Fruit fly (Drosophila melanogaster) whole organism, embryonic: ENCODE measurements around the gene CG6511.
A peak's percentile ranks its signal among the peaks of the same experiment; 100 is the strongest.

Experiments
- Ada2b ChIP-seq: fragments of 200-800 bp; sonication (Bioruptor generic); IDR thresholded peaks from 2 replicates; pipeline ENCODE4 v1.3.6; 2022; ENCODE audit warnings: missing biosample characterization, missing genetic modification characterization
- Antp ChIP-seq: fragments of 200-800 bp; sonication (Bioruptor generic); optimal IDR thresholded peaks from 3 replicates; lab custom pipeline; 2016; ENCODE audit warnings: missing biosample characterization, missing genetic modification characterization
- Atf6 ChIP-seq: fragments of 200-800 bp; sonication (Bioruptor generic); IDR thresholded peaks from 2 replicates; pipeline ENCODE4 v1.3.6; 2022; ENCODE audit warnings: missing biosample characterization, missing genetic modification characterization
- CG10959 ChIP-seq: fragments of 200-800 bp; sonication (Bioruptor generic); IDR thresholded peaks from 2 replicates; pipeline ENCODE4 v1.3.6; 2022; ENCODE audit warnings: missing biosample characterization, missing genetic modification characterization
- CG11093 ChIP-seq: fragments of 200-800 bp; sonication (Bioruptor generic); IDR thresholded peaks from 3 replicates; pipeline ENCODE4 v1.3.6; 2022; ENCODE audit warnings: missing biosample characterization, missing genetic modification characterization
- CG11560 ChIP-seq: fragments of 200-800 bp; sonication (Bioruptor generic); IDR thresholded peaks from 3 replicates; pipeline ENCODE4 v1.3.6; 2022; ENCODE audit warnings: missing biosample characterization, missing genetic modification characterization
- CG1233 ChIP-seq: fragments of 200-800 bp; sonication (Bioruptor generic); optimal IDR thresholded peaks from 4 replicates; lab custom pipeline; 2018; ENCODE audit warnings: missing biosample characterization, mild to moderate bottlenecking, missing genetic modification characterization
- CG14667 ChIP-seq: fragments of 200-800 bp; sonication (Bioruptor generic); IDR thresholded peaks from 2 replicates; pipeline ENCODE4 v1.3.6; 2022; ENCODE audit warnings: missing biosample characterization, missing genetic modification characterization
- CG15073 ChIP-seq: fragments of 200-800 bp; sonication (Bioruptor generic); optimal IDR thresholded peaks from 2 replicates; lab custom pipeline; 2016; ENCODE audit warnings: missing biosample characterization, missing genetic modification characterization
- CG17612 ChIP-seq: fragments of 200-800 bp; sonication (Bioruptor generic); IDR thresholded peaks from 2 replicates; pipeline ENCODE4 v1.3.6; 2022; ENCODE audit warnings: missing biosample characterization, missing genetic modification characterization
- CG17802 ChIP-seq: fragments of 200-800 bp; sonication (Bioruptor generic); optimal IDR thresholded peaks from 2 replicates; lab custom pipeline; 2018; ENCODE audit warnings: missing biosample characterization, mild to moderate bottlenecking, missing genetic modification characterization, moderate library complexity
- CG1832 ChIP-seq: fragments of 200-800 bp; sonication (Bioruptor generic); optimal IDR thresholded peaks from 2 replicates; lab custom pipeline; 2017; ENCODE audit warnings: missing biosample characterization, mild to moderate bottlenecking, missing genetic modification characterization, inconsistent platforms
- CG34224 ChIP-seq: fragments of 200-800 bp; sonication (Bioruptor generic); IDR thresholded peaks from 3 replicates; pipeline ENCODE4 v1.3.6; 2022; ENCODE audit warnings: missing biosample characterization, missing genetic modification characterization; ENCODE audit not compliant: partially characterized antibody
- CG4617 ChIP-seq: fragments of 200-800 bp; sonication (Bioruptor generic); optimal IDR thresholded peaks from 3 replicates; lab custom pipeline; 2016; ENCODE audit warnings: missing biosample characterization, missing genetic modification characterization, borderline replicate concordance
- CG4854 ChIP-seq: fragments of 200-800 bp; sonication (Bioruptor generic); optimal IDR thresholded peaks from 2 replicates; lab custom pipeline; 2016; ENCODE audit warnings: missing biosample characterization, missing genetic modification characterization, inconsistent platforms
- CG5953 ChIP-seq: fragments of 200-800 bp; sonication (Bioruptor generic); IDR thresholded peaks from 2 replicates; pipeline ENCODE4 v1.3.6; 2022; ENCODE audit warnings: missing biosample characterization, missing genetic modification characterization
- CG6254 ChIP-seq: fragments of 200-800 bp; sonication (Bioruptor generic); optimal IDR thresholded peaks from 3 replicates; lab custom pipeline; 2017; ENCODE audit warnings: mild to moderate bottlenecking, missing biosample characterization, missing genetic modification reagents, missing genetic modification characterization
- CG6272 ChIP-seq: fragments of 200-800 bp; sonication (Bioruptor generic); IDR thresholded peaks from 2 replicates; pipeline ENCODE4 v1.3.6; 2022; ENCODE audit warnings: missing biosample characterization, missing genetic modification characterization
- CG6683 ChIP-seq: fragments of 200-800 bp; sonication (Bioruptor generic); optimal IDR thresholded peaks from 2 replicates; lab custom pipeline; 2017; ENCODE audit warnings: missing biosample characterization, mild to moderate bottlenecking, missing genetic modification characterization, missing genetic modification reagents
- CG8388 ChIP-seq: fragments of 200-800 bp; sonication (Bioruptor generic); optimal IDR thresholded peaks from 2 replicates; lab custom pipeline; 2019; ENCODE audit warnings: missing biosample characterization, mild to moderate bottlenecking, missing genetic modification characterization, moderate library complexity
- CTCF ChIP-seq: fragments of 200-800 bp; sonication (Bioruptor generic); optimal IDR thresholded peaks from 2 replicates; lab custom pipeline; 2017; ENCODE audit warnings: missing biosample characterization, mild to moderate bottlenecking, missing genetic modification characterization, moderate library complexity
- CoRest ChIP-seq: fragments of 200-800 bp; sonication (Bioruptor generic); optimal IDR thresholded peaks from 3 replicates; lab custom pipeline; 2018; ENCODE audit warnings: missing biosample characterization, mild to moderate bottlenecking, missing genetic modification characterization, moderate library complexity
- CrebB ChIP-seq: fragments of 200-800 bp; sonication (Bioruptor generic); optimal IDR thresholded peaks from 3 replicates; lab custom pipeline; 2018; ENCODE audit warnings: missing biosample characterization, mild to moderate bottlenecking, missing genetic modification characterization
- ERR ChIP-seq: fragments of 200-800 bp; sonication (Bioruptor generic); optimal IDR thresholded peaks from 2 replicates; lab custom pipeline; 2016; ENCODE audit warnings: missing biosample characterization, missing genetic modification characterization
- Fer2 ChIP-seq: fragments of 200-800 bp; sonication (Bioruptor generic); optimal IDR thresholded peaks from 2 replicates; lab custom pipeline; 2018; ENCODE audit warnings: missing biosample characterization, mild to moderate bottlenecking, missing genetic modification characterization, moderate library complexity
- HmgD ChIP-seq: fragments of 200-800 bp; sonication (Bioruptor generic); optimal IDR thresholded peaks from 3 replicates; lab custom pipeline; 2016; ENCODE audit warnings: missing biosample characterization, missing genetic modification characterization
- Hmx ChIP-seq: fragments of 200-800 bp; sonication (Bioruptor generic); optimal IDR thresholded peaks from 2 replicates; lab custom pipeline; 2016; ENCODE audit warnings: missing biosample characterization, missing genetic modification characterization
- MESR4 ChIP-seq: fragments of 200-800 bp; sonication (Bioruptor generic); optimal IDR thresholded peaks from 2 replicates; lab custom pipeline; 2018; ENCODE audit warnings: missing biosample characterization, mild to moderate bottlenecking, missing genetic modification characterization, moderate library complexity
- NFAT ChIP-seq: fragments of 200-800 bp; sonication (Bioruptor generic); IDR thresholded peaks from 2 replicates; pipeline ENCODE4 v1.3.6; 2022; ENCODE audit warnings: missing biosample characterization, missing genetic modification characterization
- Neu2 ChIP-seq: fragments of 200-800 bp; sonication (Bioruptor generic); optimal IDR thresholded peaks from 3 replicates; lab custom pipeline; 2016; ENCODE audit warnings: missing biosample characterization, missing genetic modification characterization, borderline replicate concordance
- Nf-YA ChIP-seq: fragments of 200-800 bp; sonication (Bioruptor generic); IDR thresholded peaks from 2 replicates; pipeline ENCODE4 v1.3.6; 2022; ENCODE audit warnings: missing biosample characterization, missing genetic modification characterization
- NfI ChIP-seq: fragments of 200-800 bp; sonication (Bioruptor generic); optimal IDR thresholded peaks from 3 replicates; lab custom pipeline; 2018; ENCODE audit warnings: missing biosample characterization, mild to moderate bottlenecking, missing genetic modification characterization, moderate library complexity
- Optix ChIP-seq: fragments of 200-800 bp; sonication (Bioruptor generic); IDR thresholded peaks from 3 replicates; pipeline ENCODE4 v1.3.6; 2022; ENCODE audit warnings: missing biosample characterization, missing genetic modification characterization
- Rfx ChIP-seq: fragments of 200-800 bp; sonication (Bioruptor generic); IDR thresholded peaks from 2 replicates; pipeline ENCODE4 v1.3.6; 2022; ENCODE audit warnings: missing biosample characterization, missing genetic modification characterization
- Taf1 ChIP-seq: fragments of 200-800 bp; sonication (Bioruptor generic); IDR thresholded peaks from 2 replicates; pipeline ENCODE4 v1.3.6; 2022; ENCODE audit warnings: missing biosample characterization, missing genetic modification characterization
- ap ChIP-seq: fragments of 200-800 bp; sonication (Bioruptor generic); IDR thresholded peaks from 2 replicates; pipeline ENCODE4 v1.3.6; 2022; ENCODE audit warnings: missing biosample characterization, missing genetic modification characterization
- bowl ChIP-seq: fragments of 200-800 bp; sonication (Bioruptor generic); IDR thresholded peaks from 2 replicates; pipeline ENCODE4 v1.3.6; 2022; ENCODE audit warnings: missing biosample characterization, missing genetic modification characterization
- cad ChIP-seq: fragments of >200 bp; optimal IDR thresholded peaks from 2 replicates; lab custom pipeline; 2017; ENCODE audit warnings: missing biosample characterization, missing genetic modification characterization
- crp ChIP-seq, 2 experiments: fragments of 200-800 bp; sonication (Bioruptor generic); optimal IDR thresholded peaks; 2 replicates in 1 of 2; 3 replicates in 1 of 2; lab custom pipeline; 2017; ENCODE audit warnings: missing biosample characterization in 2 of 2, missing genetic modification characterization in 2 of 2, mild to moderate bottlenecking in 1 of 2, moderate library complexity in 1 of 2
- dimm ChIP-seq: fragments of 200-800 bp; sonication (Bioruptor generic); IDR thresholded peaks from 2 replicates; pipeline ENCODE4 v1.3.6; 2022; ENCODE audit warnings: missing biosample characterization, missing genetic modification characterization
- dmrt99B ChIP-seq: fragments of 200-800 bp; sonication (Bioruptor generic); optimal IDR thresholded peaks from 2 replicates; lab custom pipeline; 2018; ENCODE audit warnings: missing biosample characterization, mild to moderate bottlenecking, missing genetic modification characterization, moderate library complexity
- exex ChIP-seq: fragments of 200-800 bp; sonication (Bioruptor generic); optimal IDR thresholded peaks from 4 replicates; lab custom pipeline; 2018; ENCODE audit warnings: missing biosample characterization, mild to moderate bottlenecking, missing genetic modification characterization, moderate library complexity
- fd96Cb ChIP-seq: fragments of 200-800 bp; sonication (Bioruptor generic); optimal IDR thresholded peaks from 2 replicates; lab custom pipeline; 2018; ENCODE audit warnings: missing biosample characterization, mild to moderate bottlenecking, missing genetic modification characterization, moderate library complexity
- h ChIP-seq: fragments of >200 bp; optimal IDR thresholded peaks from 2 replicates; lab custom pipeline; 2017
- ken ChIP-seq: fragments of 200-800 bp; sonication (Bioruptor generic); IDR thresholded peaks from 3 replicates; pipeline ENCODE4 v1.3.6; 2022; ENCODE audit warnings: missing biosample characterization, missing genetic modification characterization
- oc ChIP-seq: fragments of 200-800 bp; sonication (Bioruptor generic); optimal IDR thresholded peaks from 2 replicates; lab custom pipeline; 2018; ENCODE audit warnings: missing biosample characterization, mild to moderate bottlenecking, missing genetic modification characterization, moderate library complexity
- pum ChIP-seq: fragments of 200-800 bp; sonication (Bioruptor generic); optimal IDR thresholded peaks from 2 replicates; lab custom pipeline; 2016; ENCODE audit warnings: missing biosample characterization, missing genetic modification characterization
- ranshi ChIP-seq: fragments of 200-800 bp; sonication (Bioruptor generic); IDR thresholded peaks from 2 replicates; pipeline ENCODE4 v1.3.6; 2022; ENCODE audit warnings: missing biosample characterization, missing genetic modification characterization
- run ChIP-seq: fragments of 200-800 bp; sonication (Bioruptor generic); optimal IDR thresholded peaks from 3 replicates; lab custom pipeline; 2018; ENCODE audit warnings: missing biosample characterization, mild to moderate bottlenecking, missing genetic modification characterization
- sens ChIP-seq: fragments of 200-800 bp; sonication (Bioruptor generic); peaks from one replicate; lab custom pipeline; 2016; ENCODE audit warnings: missing biosample characterization, missing genetic modification characterization
- sob ChIP-seq: fragments of 200-800 bp; sonication (Bioruptor generic); IDR thresholded peaks from 2 replicates; pipeline ENCODE4 v1.3.6; 2022; ENCODE audit warnings: missing biosample characterization, missing genetic modification characterization
- toy ChIP-seq: fragments of 200-800 bp; sonication (Bioruptor generic); IDR thresholded peaks from 2 replicates; pipeline ENCODE4 v1.3.6; 2022; ENCODE audit warnings: missing biosample characterization, missing genetic modification characterization
- wdn ChIP-seq: fragments of 200-800 bp; sonication (Bioruptor generic); IDR thresholded peaks from 2 replicates; pipeline ENCODE4 v1.3.6; 2022; ENCODE audit warnings: missing biosample characterization, missing genetic modification characterization

CG6511 gene

DNA sequence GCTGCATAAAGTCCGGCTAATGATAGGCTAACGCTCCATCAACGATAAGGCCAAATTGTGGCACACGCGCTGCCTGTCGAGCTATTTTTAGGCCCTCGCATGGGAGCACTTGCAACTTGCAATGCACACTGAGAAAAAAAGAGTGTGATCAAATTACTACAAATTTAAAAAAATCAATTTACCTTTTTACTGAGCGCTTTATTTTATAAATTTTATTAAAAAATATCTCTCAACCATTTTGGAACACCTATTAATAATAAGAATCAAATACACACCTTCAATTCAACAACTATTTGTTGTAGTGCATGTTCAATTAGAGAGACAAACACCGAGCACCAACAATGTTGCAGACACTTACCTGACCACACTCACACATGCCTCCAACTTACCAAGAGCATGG, 44.4 kb downstream of the CG6511 start (continued):
- TF ChIP-seq toy (GFP tag; lab: Robert Waterston, UW) (no peak), CG17802 (tag; lab: Kevin White, UChicago) (peak; percentile 5), dmrt99B (tag; lab: Kevin White, UChicago) (no peak), sob (GFP tag; lab: Robert Waterston, UW) (no peak; the same call in 1 of the 2 replicates), Fer2 (tag; lab: Kevin White, UChicago) (no peak), dimm (peak; percentile 7; the same call in 1 of the 2 replicates), Neu2 (no peak), cad (GFP tag; lab: Kevin White, UChicago) (no peak), Optix (GFP tag; lab: Robert Waterston, UW) (peak; percentile 54; the same call in 1 of the 3 replicates), bowl (GFP tag; lab: Robert Waterston, UW) (peak; percentile 40; the same call in 1 of the 2 replicates), oc (tag; lab: Kevin White, UChicago) (no peak), CG15073 (GFP tag; lab: Kevin White, UChicago) (no peak), CG6254 (GFP tag; lab: Kevin White, UChicago) (no peak), ERR (no peak), CG5953 (GFP tag; lab: Robert Waterston, UW) (peak; percentile 59), CG34224 (GFP tag; lab: Robert Waterston, UW) (no peak), HmgD (GFP tag; lab: Kevin White, UChicago) (no peak), CG17612 (GFP tag; lab: Robert Waterston, UW) (no peak; the same call in 1 of the 2 replicates), Atf6 (GFP tag; lab: Robert Waterston, UW) (no peak), CoRest (tag; lab: Kevin White, UChicago) (no peak), CG11093 (GFP tag; lab: Robert Waterston, UW) (no peak), MESR4 (no peak), run (no peak), CG6683 (no peak), Hmx (no peak), CrebB (tag; lab: Kevin White, UChicago) (no peak), CG4617 (GFP tag; lab: Kevin White, UChicago) (no peak), CG10959 (GFP tag; lab: Robert Waterston, UW) (peak; percentile 37), ranshi (GFP tag; lab: Robert Waterston, UW) (peak; percentile 42), CTCF (GFP tag; lab: Kevin White, UChicago) (no peak), ap (GFP tag; lab: Robert Waterston, UW) (peak; percentile 67), Ada2b (GFP tag; lab: Robert Waterston, UW) (peak; percentile 63), Taf1 (GFP tag; lab: Robert Waterston, UW) (no peak), CG8388 (GFP tag; lab: Kevin White, UChicago) (peak; percentile 69), exex (no peak), NfI (GFP tag; lab: Kevin White, UChicago) (no peak), Nf-YA (GFP tag; lab: Robert Waterston, UW) (peak; percentile 19; the same call in 1 of the 2 replicates), crp (GFP tag; optimal IDR thresholded peaks at IDR 0.05; lab: Kevin White, UChicago) (no peak), wdn (no peak), CG1832 (GFP tag; lab: Kevin White, UChicago) (no peak), NFAT (no peak), CG11560 (tag; lab: Robert Waterston, UW) (no peak), CG14667 (peak; percentile 21; the same call in 1 of the 2 replicates), sens (no peak), fd96Cb (tag; lab: Kevin White, UChicago) (no peak), CG4854 (GFP tag; lab: Kevin White, UChicago) (no peak), Rfx (no peak), ken (GFP tag; lab: Robert Waterston, UW) (peak; percentile 59), CG6272 (GFP tag; lab: Robert Waterston, UW) (no peak; the same call in 1 of the 2 replicates), pum (GFP tag; lab: Kevin White, UChicago) (no peak), Antp (GFP tag; lab: Kevin White, UChicago) (no peak), h (no peak), CG1233 (GFP tag; lab: Kevin White, UChicago) (peak; percentile 14)
